Fruit fly (Drosophila melanogaster) ovary, adult (tissue): Measurements from ENCODE around the gene Task7.

Experiments
- CG17801 ChIP-seq: fragments of 200-800 bp; optimal IDR thresholded peaks from 2 replicates; lab custom pipeline; 2019; ENCODE audit warnings: missing biosample characterization, mild to moderate bottlenecking, missing genetic modification characterization, moderate library complexity; ENCODE audit not compliant: partially characterized antibody

Task7 gene

dm6 chr3R:9376789-9377188 is 35.3 kb downstream of the Task7 start:
- TF ChIP-seq CG17801 (GFP tag; lab: Kevin White, UChicago), result no peak

- no peak for TF ChIP-seq CG17801 (GFP tag; lab: Kevin White, UChicago)
Observed at dm6 chr3R:9370413-9370812, 41.7 kb downstream of the Task7 start.

DNA sequence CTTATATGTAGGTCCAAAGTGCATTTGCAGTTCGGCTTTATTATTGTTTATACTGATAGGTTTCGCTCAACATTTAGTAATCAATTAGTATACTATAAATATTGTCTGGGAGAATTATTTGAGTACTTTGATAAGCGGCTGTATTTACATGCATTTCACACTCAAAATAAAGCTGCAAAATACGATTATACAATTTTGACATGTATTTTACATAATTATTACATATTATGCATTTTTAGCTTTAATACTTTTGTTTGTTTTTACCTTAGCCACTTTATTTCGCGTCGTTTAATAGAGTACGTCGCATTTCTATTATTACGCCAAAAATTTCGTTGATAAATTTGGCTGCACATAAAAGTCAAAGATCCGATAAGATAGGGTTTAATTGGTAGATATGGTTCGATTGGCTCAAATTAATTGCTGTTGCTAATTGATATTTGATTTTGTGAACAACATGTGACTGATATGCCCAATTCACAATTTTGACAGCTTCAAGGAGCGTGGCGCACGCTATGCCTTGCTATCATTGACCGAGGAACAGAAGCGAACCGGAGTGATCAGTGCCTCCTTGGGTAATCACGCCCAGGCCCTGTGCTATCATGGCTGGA is 46.1 kb downstream of the Task7 start:
- no peak for TF ChIP-seq CG17801 (GFP tag; lab: Kevin White, UChicago)

DNA sequence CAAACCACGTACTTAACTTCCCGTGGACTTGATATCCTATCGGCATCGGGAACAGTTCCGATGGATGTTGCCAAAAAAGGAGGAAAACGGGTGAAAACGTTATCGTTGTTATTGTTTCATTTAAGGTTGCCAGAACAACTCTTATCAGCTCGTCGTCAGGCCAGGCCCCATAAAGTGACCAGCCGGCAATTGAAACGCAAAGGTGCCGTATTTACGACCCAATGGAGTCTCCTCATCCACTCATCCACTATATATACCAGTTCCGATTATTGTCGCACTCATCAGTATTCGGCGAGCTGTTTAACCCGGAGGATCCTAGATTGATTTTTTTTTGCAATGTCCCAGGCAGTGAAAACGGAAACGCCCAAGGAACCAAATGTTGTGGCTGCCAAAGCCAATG is 47.0 kb downstream of the Task7 start, which contains the start of gene Srr:
TSS of gene Srr (plus strand) at position 278 of the 400 bp plus-strand sequence.
- TF ChIP-seq CG17801 (GFP tag; lab: Kevin White, UChicago), result no peak

DNA sequence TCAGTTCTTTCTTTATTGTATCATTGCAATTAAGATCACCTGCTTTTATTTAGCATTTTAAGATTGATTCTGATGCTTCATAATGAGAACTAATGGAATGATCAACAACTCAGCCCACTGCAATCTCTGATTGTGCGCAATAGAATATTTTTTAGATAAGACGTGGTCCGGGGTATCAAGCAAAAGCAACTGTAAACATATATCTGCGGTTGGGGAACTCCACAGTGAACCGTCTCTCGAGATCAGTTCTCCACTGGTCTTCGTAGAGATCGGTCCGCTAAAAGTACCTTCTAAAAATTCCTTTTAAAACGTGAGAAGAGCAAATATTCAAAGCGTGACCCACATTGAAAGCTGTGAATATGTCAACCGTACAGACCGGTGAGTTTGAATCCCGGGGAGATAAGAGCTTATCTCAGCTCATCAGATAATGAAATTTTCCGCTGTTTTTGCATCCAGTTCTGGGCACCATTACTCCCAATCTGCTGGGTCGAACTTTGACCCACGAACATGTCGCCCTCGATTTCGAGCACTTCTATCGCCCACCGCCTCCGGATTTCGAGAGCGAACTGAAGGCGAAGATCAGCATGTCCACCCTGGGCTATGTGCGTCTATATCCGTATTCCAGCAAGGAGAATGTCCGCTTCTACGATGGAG is 48.9 kb downstream of the Task7 start, which contains the start of gene CG18473:
TSS of gene CG18473 (plus strand) at position 240 of the 654 bp plus-strand sequence.
- TF ChIP-seq CG17801 (GFP tag; lab: Kevin White, UChicago), result no peak
